Worm (Caenorhabditis elegans) whole organism, L3 larva: ENCODE measurements around the gene C40H1.3.

Experiments used
- R02D3.7 ChIP-seq: fragments of 150-350 bp; optimal IDR thresholded peaks from 2 replicates; lab custom pipeline; 2014; ENCODE audit warnings: missing biosample characterization, missing genetic modification characterization
- ZK546.5 ChIP-seq: sonication (generic microtip); optimal IDR thresholded peaks from 2 replicates; lab custom pipeline; 2017; ENCODE audit warnings: missing biosample characterization, missing genetic modification characterization
- aly-2 ChIP-seq: fragments of 150-350 bp; optimal IDR thresholded peaks from 2 replicates; lab custom pipeline; 2014; ENCODE audit warnings: missing biosample characterization, missing genetic modification characterization
- ceh-16 ChIP-seq: sonication (generic microtip); optimal IDR thresholded peaks from 2 replicates; lab custom pipeline; 2017; ENCODE audit warnings: missing biosample characterization, missing genetic modification characterization
- ceh-28 ChIP-seq: fragments of 150-350 bp; optimal IDR thresholded peaks from 2 replicates; lab custom pipeline; 2014; ENCODE audit warnings: missing biosample characterization, missing genetic modification reagents, missing genetic modification characterization
- ceh-82 ChIP-seq: fragments of 150-350 bp; optimal IDR thresholded peaks from 2 replicates; lab custom pipeline; 2014; ENCODE audit warnings: missing biosample characterization, missing genetic modification characterization
- ceh-9 ChIP-seq: sonication (generic microtip); optimal IDR thresholded peaks from 2 replicates; lab custom pipeline; 2018; ENCODE audit warnings: missing biosample characterization, missing genetic modification characterization
- daf-12 ChIP-seq: fragments of 150-350 bp; optimal IDR thresholded peaks from 2 replicates; lab custom pipeline; 2014; ENCODE audit warnings: missing biosample characterization, missing genetic modification reagents, missing genetic modification characterization
- egl-5 ChIP-seq: fragments of 150-350 bp; optimal IDR thresholded peaks from 2 replicates; lab custom pipeline; 2017; ENCODE audit warnings: missing biosample characterization, missing genetic modification reagents, missing genetic modification characterization, inconsistent platforms
- elt-1 ChIP-seq: fragments of 150-350 bp; optimal IDR thresholded peaks from 2 replicates; lab custom pipeline; 2014; ENCODE audit warnings: missing biosample characterization, missing genetic modification characterization
- elt-2 ChIP-seq: sonication (generic microtip); optimal IDR thresholded peaks from 2 replicates; lab custom pipeline; 2016; ENCODE audit warnings: missing genetic modification reagents, mild to moderate bottlenecking, missing genetic modification characterization, missing compliant biosample characterization
- eor-1 ChIP-seq, 2 experiments: fragments of 150-350 bp; optimal IDR thresholded peaks; 2 replicates each; lab custom pipeline; 2014 to 2018; ENCODE audit warnings: missing biosample characterization in 2 of 2, missing genetic modification characterization in 2 of 2
- fkh-10 ChIP-seq: sonication (generic microtip); optimal IDR thresholded peaks from 2 replicates; lab custom pipeline; 2017; ENCODE audit warnings: missing biosample characterization, missing genetic modification reagents, missing genetic modification characterization
- fkh-2 ChIP-seq: fragments of 150-350 bp; optimal IDR thresholded peaks from 2 replicates; lab custom pipeline; 2014; ENCODE audit warnings: missing biosample characterization, missing genetic modification reagents, missing genetic modification characterization
- fos-1 ChIP-seq: fragments of 150-350 bp; optimal IDR thresholded peaks from 2 replicates; lab custom pipeline; 2014; ENCODE audit warnings: missing biosample characterization, missing genetic modification characterization
- hmg-11 ChIP-seq: sonication (generic microtip); optimal IDR thresholded peaks from 2 replicates; lab custom pipeline; 2016; ENCODE audit warnings: missing genetic modification characterization, missing compliant biosample characterization
- jun-1 ChIP-seq: fragments of 150-350 bp; optimal IDR thresholded peaks from 2 replicates; lab custom pipeline; 2014; ENCODE audit warnings: missing biosample characterization, missing genetic modification reagents, missing genetic modification characterization
- lin-15B ChIP-seq: fragments of 150-350 bp; optimal IDR thresholded peaks from 2 replicates; lab custom pipeline; 2014; ENCODE audit warnings: missing biosample characterization, missing genetic modification characterization
- nfya-1 ChIP-seq: sonication (generic microtip); optimal IDR thresholded peaks from 2 replicates; lab custom pipeline; 2017; ENCODE audit warnings: missing genetic modification characterization, mild to moderate bottlenecking, missing compliant biosample characterization, antibody characterized with exemption, moderate library complexity; ENCODE audit not compliant: insufficient read depth
- nhr-11 ChIP-seq: fragments of 150-350 bp; optimal IDR thresholded peaks from 2 replicates; lab custom pipeline; 2014; ENCODE audit warnings: missing biosample characterization, missing genetic modification characterization
- nhr-28 ChIP-seq: fragments of 150-350 bp; optimal IDR thresholded peaks from 2 replicates; lab custom pipeline; 2014; ENCODE audit warnings: missing biosample characterization, missing genetic modification characterization
- nhr-77 ChIP-seq: fragments of 150-350 bp; optimal IDR thresholded peaks from 2 replicates; lab custom pipeline; 2014; ENCODE audit warnings: missing biosample characterization, missing genetic modification characterization
- pha-4 ChIP-seq: fragments of 150-350 bp; optimal IDR thresholded peaks from 2 replicates; lab custom pipeline; 2014; ENCODE audit warnings: missing biosample characterization, missing genetic modification reagents, missing genetic modification characterization
- pqm-1 ChIP-seq: fragments of 150-350 bp; optimal IDR thresholded peaks from 2 replicates; lab custom pipeline; 2017; ENCODE audit warnings: missing biosample characterization, missing genetic modification characterization, inconsistent platforms
- snpc-4 ChIP-seq: fragments of 150-350 bp; optimal IDR thresholded peaks from 2 replicates; lab custom pipeline; 2014; ENCODE audit warnings: missing biosample characterization, missing genetic modification characterization
- tbx-2 ChIP-seq: sonication (generic microtip); optimal IDR thresholded peaks from 2 replicates; lab custom pipeline; 2016; ENCODE audit warnings: mild to moderate bottlenecking, missing genetic modification characterization, missing compliant biosample characterization
- unc-39 ChIP-seq: sonication (generic microtip); optimal IDR thresholded peaks from 4 replicates; lab custom pipeline; 2017; ENCODE audit warnings: missing biosample characterization, missing genetic modification characterization
- unc-62 ChIP-seq: fragments of 150-350 bp; sonication (generic microtip); optimal IDR thresholded peaks from 4 replicates; lab custom pipeline; 2014; ENCODE audit warnings: missing biosample characterization, missing genetic modification reagents, missing genetic modification characterization
- ztf-11 ChIP-seq: fragments of 150-350 bp; optimal IDR thresholded peaks from 2 replicates; lab custom pipeline; 2014; ENCODE audit warnings: missing biosample characterization, missing genetic modification characterization
- ztf-4 ChIP-seq: fragments of 150-350 bp; optimal IDR thresholded peaks from 2 replicates; lab custom pipeline; 2014; ENCODE audit warnings: missing biosample characterization, missing genetic modification characterization

C40H1.3 gene

ce11 chrIII:9331084-9331564, 2.0 kb upstream of the C40H1.3 start, which contains the start of gene ufc-1:
TSS of gene ufc-1 (plus strand) at chrIII:9331514.
- TF ChIP-seq fos-1 (tag; lab: Kevin White, UChicago) (no peak), nfya-1 (tag; lab: Kevin White, UChicago) (peak; percentile 49), pha-4 (tag; lab: Kevin White, UChicago) (peak; percentile 37)

- TF ChIP-seq elt-1 (no peak), egl-5 (tag; lab: Kevin White, UChicago) (no peak), nhr-77 (no peak), R02D3.7 (tag; lab: Kevin White, UChicago) (no peak), tbx-2 (tag; lab: Kevin White, UChicago) (no peak), hmg-11 (tag; lab: Kevin White, UChicago) (no peak)
These were observed 712 bp upstream of the C40H1.3 start, which contains the start of gene ttr-5 for ce11 chrIII:9329790-9330366. TSS of gene ttr-5 (plus strand) at chrIII:9330316.

ce11 chrIII:9328732-9329131, 434 bp downstream of the C40H1.3 start:
- TF ChIP-seq aly-2 (tag; lab: Kevin White, UChicago) = no peak
- TF ChIP-seq unc-39 (tag; lab: Kevin White, UChicago) = no peak
- no peak for TF ChIP-seq nhr-28 (tag; lab: Kevin White, UChicago)
- TF ChIP-seq hmg-11 (tag; lab: Kevin White, UChicago) = no peak
- TF ChIP-seq snpc-4 (tag; lab: Kevin White, UChicago) = no peak
- TF ChIP-seq ceh-9 (tag; lab: Kevin White, UChicago) = no peak
- no peak for TF ChIP-seq elt-2
- TF ChIP-seq daf-12 = no peak
- TF ChIP-seq ztf-4 (tag; lab: Kevin White, UChicago) = no peak
- no peak for TF ChIP-seq ceh-82
- no peak for TF ChIP-seq ztf-11 (tag; lab: Kevin White, UChicago)

ce11 chrIII:9327910-9328309, 1.3 kb downstream of the C40H1.3 start:
- TF ChIP-seq jun-1 (tag; lab: Kevin White, UChicago) = no peak
- TF ChIP-seq aly-2 (tag; lab: Kevin White, UChicago) = no peak
- no peak for TF ChIP-seq pqm-1 (tag; lab: Kevin White, UChicago)
- TF ChIP-seq nhr-77 = no peak
- no peak for TF ChIP-seq ztf-4 (tag; lab: Kevin White, UChicago)
- TF ChIP-seq daf-12 = no peak
- no peak for TF ChIP-seq unc-62 (GFP tag; lab: Kevin White, UChicago)
- no peak for TF ChIP-seq tbx-2 (tag; lab: Kevin White, UChicago)
- TF ChIP-seq ceh-16 = no peak
- no peak for TF ChIP-seq ceh-28 (tag; lab: Kevin White, UChicago)
- TF ChIP-seq hmg-11 (tag; lab: Kevin White, UChicago) = no peak
- TF ChIP-seq fos-1 (tag; lab: Kevin White, UChicago) = no peak
- TF ChIP-seq ceh-82 = no peak

- TF ChIP-seq tbx-2 (tag; lab: Kevin White, UChicago) (no peak), fkh-10 (GFP tag; lab: Kevin White, UChicago) (no peak), lin-15B (tag; lab: Kevin White, UChicago) (no peak), fkh-2 (tag; lab: Kevin White, UChicago) (no peak), elt-2 (peak; percentile 99), eor-1 (tag; optimal IDR thresholded peaks at IDR 0.05; lab: Kevin White, UChicago) (no peak), pha-4 (tag; lab: Kevin White, UChicago) (peak; percentile 42), jun-1 (tag; lab: Kevin White, UChicago) (peak; percentile 47), R02D3.7 (tag; lab: Kevin White, UChicago) (no peak), nhr-11 (tag; lab: Kevin White, UChicago) (no peak), pqm-1 (tag; lab: Kevin White, UChicago) (peak; percentile 99)
- TF ChIP-seq, all 47 proteins: peak for 4
These were observed 2.6 kb downstream of the C40H1.3 start for ce11 chrIII:9326528-9326927.

ce11 chrIII:9324724-9325123, 4.4 kb downstream of the C40H1.3 start, which contains the start of gene C40H1.7:
TSS of gene C40H1.7 (plus strand) at chrIII:9325024.
- TF ChIP-seq elt-2 = peak; percentile 34
- no peak for TF ChIP-seq ZK546.5 (tag; lab: Kevin White, UChicago)
- TF ChIP-seq, all 47 proteins: peak for 1
